Worm (Caenorhabditis elegans) whole organism, late embryonic: ENCODE data around the gene ilys-5.

ENCODE experiments used
- F13H6.1 ChIP-seq: sonication (generic microtip); optimal IDR thresholded peaks from 2 replicates; lab custom pipeline; 2016; ENCODE audit warnings: missing genetic modification characterization, missing compliant biosample characterization
- ceh-31 ChIP-seq: sonication (generic microtip); optimal IDR thresholded peaks from 2 replicates; lab custom pipeline; 2016; ENCODE audit warnings: missing genetic modification characterization, missing compliant biosample characterization
- ceh-45 ChIP-seq: fragments of 200-800 bp; sonication (Bioruptor generic); IDR thresholded peaks from 2 replicates; pipeline ENCODE4 v1.3.6; 2022; ENCODE audit warnings: missing genetic modification reagents, missing genetic modification characterization, missing compliant biosample characterization
- ceh-48 ChIP-seq: sonication (generic microtip); optimal IDR thresholded peaks from 2 replicates; lab custom pipeline; 2016; ENCODE audit warnings: missing genetic modification characterization, inconsistent platforms, missing compliant biosample characterization
- ets-4 ChIP-seq: sonication (generic microtip); optimal IDR thresholded peaks from 2 replicates; lab custom pipeline; 2016; ENCODE audit warnings: missing genetic modification characterization, missing compliant biosample characterization
- lin-11 ChIP-seq: fragments of 200-800 bp; sonication (Bioruptor generic); optimal IDR thresholded peaks from 2 replicates; lab custom pipeline; 2018; ENCODE audit warnings: mild to moderate bottlenecking, missing genetic modification characterization, missing compliant biosample characterization
- unc-86 ChIP-seq: sonication (generic microtip); optimal IDR thresholded peaks from 2 replicates; lab custom pipeline; 2016; ENCODE audit warnings: missing genetic modification characterization, missing compliant biosample characterization

- TF ChIP-seq lin-11 (tag; lab: Kevin White, UChicago): no peak
- TF ChIP-seq F13H6.1 (tag; lab: Kevin White, UChicago): no peak
- TF ChIP-seq ets-4 (tag; lab: Kevin White, UChicago): no peak
- TF ChIP-seq ceh-48 (tag; lab: Kevin White, UChicago): no peak
- no peak for TF ChIP-seq unc-86
- TF ChIP-seq ceh-45 (GFP tag; lab: Robert Waterston, UW): no peak
- TF ChIP-seq ceh-31 (tag; lab: Kevin White, UChicago): no peak
These were observed 6.6 kb downstream of the ilys-5 start, which contains the start of gene ceh-60 for ce11 chrX:6530046-6530445.
